Worm (Caenorhabditis elegans): Measurements from ENCODE around the gene hmg-11.

ce11 chrII:4696055-4696454 is 23.2 kb downstream of the hmg-11 start:
- TF ChIP-seq ceh-40 (GFP tag; IDR thresholded peaks at IDR 0.05) = no peak
- TF ChIP-seq ama-1 (optimal IDR thresholded peaks at IDR 0.05) = no peak
- no peak for TF ChIP-seq ama-1 (GFP tag; optimal IDR thresholded peaks at IDR 0.05)
- no peak for TF ChIP-seq lin-26 (GFP tag; IDR thresholded peaks at IDR 0.05)

All from whole organism, young adult.